Fruit fly (Drosophila melanogaster) whole organism: ENCODE data around the gene Nepl5.

Source experiments
- CG8478 ChIP-seq: fragments of >200 bp; optimal IDR thresholded peaks from 2 replicates; lab custom pipeline; 2018; ENCODE audit warnings: inconsistent platforms
- pan ChIP-seq: fragments of >200 bp; optimal IDR thresholded peaks from 2 replicates; lab custom pipeline; 2017
- usp ChIP-seq: fragments of >200 bp; optimal IDR thresholded peaks from 2 replicates; lab custom pipeline; 2017; ENCODE audit warnings: missing biosample characterization, missing genetic modification characterization, mixed read lengths

dm6 chr2L:6411953-6412352, 30.9 kb downstream of the Nepl5 start, which contains the start of gene CG13982:
- TF ChIP-seq CG8478 (lab: Kevin White, UChicago), result no peak
- TF ChIP-seq pan (lab: Kevin White, UChicago), result no peak
- no peak for TF ChIP-seq usp
